Fruit fly (Drosophila melanogaster) whole organism, embryonic: ENCODE measurements around the gene Lrch.

Experiments used
- Atf6 ChIP-seq: fragments of 200-800 bp; sonication (Bioruptor generic); IDR thresholded peaks from 2 replicates; pipeline ENCODE4 v1.3.6; 2022; ENCODE audit warnings: missing biosample characterization, missing genetic modification characterization
- CG10267 ChIP-seq: fragments of 200-800 bp; sonication (Bioruptor generic); optimal IDR thresholded peaks from 2 replicates; lab custom pipeline; 2018; ENCODE audit warnings: missing biosample characterization, mild to moderate bottlenecking, missing genetic modification characterization, moderate library complexity
- CG11456 ChIP-seq: fragments of 200-800 bp; sonication (Bioruptor generic); IDR thresholded peaks from 3 replicates; pipeline ENCODE4 v1.3.6; 2022; ENCODE audit warnings: missing biosample characterization, missing genetic modification characterization
- CG1233 ChIP-seq: fragments of 200-800 bp; sonication (Bioruptor generic); optimal IDR thresholded peaks from 4 replicates; lab custom pipeline; 2018; ENCODE audit warnings: missing biosample characterization, mild to moderate bottlenecking, missing genetic modification characterization
- CG13424 ChIP-seq: fragments of 200-800 bp; sonication (Bioruptor generic); optimal IDR thresholded peaks from 2 replicates; lab custom pipeline; 2019; ENCODE audit warnings: missing biosample characterization, mild to moderate bottlenecking, missing genetic modification characterization, moderate library complexity
- CG14965 ChIP-seq: fragments of 200-800 bp; sonication (Bioruptor generic); optimal IDR thresholded peaks from 2 replicates; lab custom pipeline; 2016; ENCODE audit warnings: missing biosample characterization, missing genetic modification characterization, borderline replicate concordance
- CG3838 ChIP-seq: fragments of 200-800 bp; sonication (Bioruptor generic); optimal IDR thresholded peaks from 3 replicates; lab custom pipeline; 2016; ENCODE audit warnings: missing biosample characterization, missing genetic modification characterization
- CG42726 ChIP-seq: fragments of 200-800 bp; sonication (Bioruptor generic); IDR thresholded peaks from 2 replicates; pipeline ENCODE4 v1.3.6; 2022; ENCODE audit warnings: missing biosample characterization, missing genetic modification characterization; ENCODE audit not compliant: partially characterized antibody
- CG6272 ChIP-seq: fragments of 200-800 bp; sonication (Bioruptor generic); IDR thresholded peaks from 2 replicates; pipeline ENCODE4 v1.3.6; 2022; ENCODE audit warnings: missing biosample characterization, missing genetic modification characterization
- CG6854 ChIP-seq: fragments of 200-800 bp; sonication (Bioruptor generic); optimal IDR thresholded peaks from 3 replicates; lab custom pipeline; 2017; ENCODE audit warnings: missing biosample characterization, mild to moderate bottlenecking, missing genetic modification characterization
- CG8388 ChIP-seq: fragments of 200-800 bp; sonication (Bioruptor generic); optimal IDR thresholded peaks from 2 replicates; lab custom pipeline; 2019; ENCODE audit warnings: missing biosample characterization, mild to moderate bottlenecking, missing genetic modification characterization, moderate library complexity
- CG8944 ChIP-seq: fragments of 200-800 bp; sonication (Bioruptor generic); optimal IDR thresholded peaks from 3 replicates; lab custom pipeline; 2016; ENCODE audit warnings: missing biosample characterization, missing genetic modification characterization
- CG9876 ChIP-seq: fragments of 200-800 bp; sonication (Bioruptor generic); optimal IDR thresholded peaks from 2 replicates; lab custom pipeline; 2016; ENCODE audit warnings: missing biosample characterization, missing genetic modification characterization
- Chrac-16 ChIP-seq: fragments of 200-800 bp; sonication (Bioruptor generic); optimal IDR thresholded peaks from 3 replicates; lab custom pipeline; 2016; ENCODE audit warnings: missing biosample characterization, missing genetic modification characterization
- Dad ChIP-seq: fragments of 200-800 bp; sonication (Bioruptor generic); optimal IDR thresholded peaks from 3 replicates; lab custom pipeline; 2016; ENCODE audit warnings: missing biosample characterization, missing genetic modification characterization
- Dfd ChIP-seq, 2 experiments: fragments of >200 bp; optimal IDR thresholded peaks; 2 replicates each; lab custom pipeline; 2017; ENCODE audit warnings: missing biosample characterization in 2 of 2, missing genetic modification characterization in 2 of 2
- Dip3 ChIP-seq: fragments of 200-800 bp; sonication (Bioruptor generic); optimal IDR thresholded peaks from 3 replicates; lab custom pipeline; 2016; ENCODE audit warnings: missing biosample characterization, missing genetic modification characterization
- ERR ChIP-seq: fragments of 200-800 bp; sonication (Bioruptor generic); optimal IDR thresholded peaks from 2 replicates; lab custom pipeline; 2016; ENCODE audit warnings: missing biosample characterization, missing genetic modification characterization
- Ets97D ChIP-seq: fragments of 200-800 bp; sonication (Bioruptor generic); optimal IDR thresholded peaks from 3 replicates; lab custom pipeline; 2016; ENCODE audit warnings: missing biosample characterization, missing genetic modification characterization
- NFAT ChIP-seq: fragments of 200-800 bp; sonication (Bioruptor generic); IDR thresholded peaks from 2 replicates; pipeline ENCODE4 v1.3.6; 2022; ENCODE audit warnings: missing biosample characterization, missing genetic modification characterization
- Optix ChIP-seq: fragments of 200-800 bp; sonication (Bioruptor generic); IDR thresholded peaks from 3 replicates; pipeline ENCODE4 v1.3.6; 2022; ENCODE audit warnings: missing biosample characterization, missing genetic modification characterization
- Spps ChIP-seq: fragments of 200-800 bp; sonication (Bioruptor generic); optimal IDR thresholded peaks from 2 replicates; lab custom pipeline; 2018; ENCODE audit warnings: missing biosample characterization, mild to moderate bottlenecking, missing genetic modification characterization
- Tbp ChIP-seq: fragments of >200 bp; optimal IDR thresholded peaks from 2 replicates; lab custom pipeline; 2018; ENCODE audit warnings: missing biosample characterization, missing genetic modification characterization
- Xbp1 ChIP-seq: fragments of 200-800 bp; sonication (Bioruptor generic); optimal IDR thresholded peaks from 3 replicates; lab custom pipeline; 2016; ENCODE audit warnings: missing biosample characterization, mild to moderate bottlenecking, missing genetic modification characterization
- ap ChIP-seq: fragments of 200-800 bp; sonication (Bioruptor generic); IDR thresholded peaks from 2 replicates; pipeline ENCODE4 v1.3.6; 2022; ENCODE audit warnings: missing biosample characterization, missing genetic modification characterization
- cas ChIP-seq: fragments of 200-800 bp; sonication (Bioruptor generic); IDR thresholded peaks from 2 replicates; pipeline ENCODE4 v1.3.6; 2022; ENCODE audit warnings: missing biosample characterization, missing genetic modification characterization
- cato ChIP-seq: fragments of 200-800 bp; sonication (Bioruptor generic); optimal IDR thresholded peaks from 2 replicates; lab custom pipeline; 2016; ENCODE audit warnings: missing biosample characterization, missing genetic modification characterization, borderline replicate concordance
- chm ChIP-seq: fragments of 200-800 bp; sonication (Bioruptor generic); IDR thresholded peaks from 2 replicates; pipeline ENCODE4 v1.3.6; 2022; ENCODE audit warnings: missing biosample characterization, missing genetic modification characterization
- croc ChIP-seq: fragments of 200-800 bp; sonication (Bioruptor generic); conservative IDR thresholded peaks from 3 replicates; pipeline ENCODE4 v1.3.6; 2022; ENCODE audit warnings: missing biosample characterization, missing genetic modification characterization
- emc ChIP-seq: fragments of 200-800 bp; sonication (Bioruptor generic); optimal IDR thresholded peaks from 2 replicates; lab custom pipeline; 2016; ENCODE audit warnings: missing biosample characterization, missing genetic modification characterization
- eyg ChIP-seq: fragments of 200-800 bp; sonication (Bioruptor generic); optimal IDR thresholded peaks from 3 replicates; lab custom pipeline; 2016; ENCODE audit warnings: missing biosample characterization, missing genetic modification characterization
- gce ChIP-seq: fragments of 200-800 bp; sonication (Bioruptor generic); IDR thresholded peaks from 3 replicates; pipeline ENCODE4 v1.3.6; 2022; ENCODE audit warnings: missing biosample characterization, missing genetic modification characterization
- grau ChIP-seq: fragments of 200-800 bp; optimal IDR thresholded peaks from 3 replicates; lab custom pipeline; 2019; ENCODE audit warnings: missing biosample characterization, mild to moderate bottlenecking, missing genetic modification characterization, moderate library complexity
- gro ChIP-seq: fragments of 200-800 bp; sonication (Bioruptor generic); optimal IDR thresholded peaks from 2 replicates; lab custom pipeline; 2016; ENCODE audit warnings: missing biosample characterization, missing genetic modification characterization
- hbn ChIP-seq: fragments of 200-800 bp; sonication (Bioruptor generic); IDR thresholded peaks from 2 replicates; pipeline ENCODE4 v1.3.6; 2022; ENCODE audit warnings: missing biosample characterization, missing genetic modification characterization; ENCODE audit not compliant: partially characterized antibody
- ind ChIP-seq: fragments of 200-800 bp; sonication (Bioruptor generic); optimal IDR thresholded peaks from 3 replicates; lab custom pipeline; 2016; ENCODE audit warnings: missing biosample characterization, missing genetic modification characterization
- kay ChIP-seq: fragments of 200-800 bp; sonication (Bioruptor generic); optimal IDR thresholded peaks from 2 replicates; lab custom pipeline; 2016; ENCODE audit warnings: missing biosample characterization, missing genetic modification characterization
- klu ChIP-seq: fragments of 200-800 bp; sonication (Bioruptor generic); IDR thresholded peaks from 2 replicates; pipeline ENCODE4 v1.3.6; 2022; ENCODE audit warnings: missing biosample characterization, missing genetic modification characterization
- lmd ChIP-seq: fragments of 200-800 bp; sonication (Bioruptor generic); IDR thresholded peaks from 2 replicates; pipeline ENCODE4 v1.3.6; 2022; ENCODE audit warnings: missing biosample characterization, missing genetic modification characterization
- nerfin-1 ChIP-seq: fragments of 200-800 bp; sonication (Bioruptor generic); optimal IDR thresholded peaks from 3 replicates; lab custom pipeline; 2019; ENCODE audit warnings: missing biosample characterization, mild to moderate bottlenecking, missing genetic modification characterization, moderate library complexity
- pita ChIP-seq: fragments of 200-800 bp; sonication (Bioruptor generic); optimal IDR thresholded peaks from 2 replicates; lab custom pipeline; 2017; ENCODE audit warnings: missing biosample characterization, mild to moderate bottlenecking, missing genetic modification characterization
- rib ChIP-seq: fragments of 200-800 bp; sonication (Bioruptor generic); IDR thresholded peaks from 2 replicates; pipeline ENCODE4 v1.3.6; 2022; ENCODE audit warnings: missing biosample characterization, missing genetic modification characterization
- run ChIP-seq: fragments of 200-800 bp; sonication (Bioruptor generic); optimal IDR thresholded peaks from 3 replicates; lab custom pipeline; 2018; ENCODE audit warnings: missing biosample characterization, mild to moderate bottlenecking, missing genetic modification characterization
- scrt ChIP-seq: fragments of 200-800 bp; sonication (Bioruptor generic); optimal IDR thresholded peaks from 2 replicates; lab custom pipeline; 2018; ENCODE audit warnings: missing biosample characterization, mild to moderate bottlenecking, missing genetic modification characterization, moderate library complexity
- shn ChIP-seq: fragments of 200-800 bp; sonication (Bioruptor generic); optimal IDR thresholded peaks from 3 replicates; lab custom pipeline; 2016; ENCODE audit warnings: missing biosample characterization, missing genetic modification characterization
- sisA ChIP-seq: fragments of 200-800 bp; sonication (Bioruptor generic); IDR thresholded peaks from 2 replicates; pipeline ENCODE4 v1.3.6; 2022; ENCODE audit warnings: missing biosample characterization, missing genetic modification characterization
- sob ChIP-seq: fragments of 200-800 bp; sonication (Bioruptor generic); IDR thresholded peaks from 2 replicates; pipeline ENCODE4 v1.3.6; 2022; ENCODE audit warnings: missing biosample characterization, missing genetic modification characterization
- trem ChIP-seq: fragments of 200-800 bp; optimal IDR thresholded peaks from 3 replicates; lab custom pipeline; 2019; ENCODE audit warnings: missing biosample characterization, mild to moderate bottlenecking, missing genetic modification characterization, moderate library complexity
- tx ChIP-seq: fragments of 200-800 bp; sonication (Bioruptor generic); optimal IDR thresholded peaks from 2 replicates; lab custom pipeline; 2016; ENCODE audit warnings: missing biosample characterization, missing genetic modification characterization
- unc-4 ChIP-seq: fragments of 200-800 bp; sonication (Bioruptor generic); IDR thresholded peaks from 2 replicates; pipeline ENCODE4 v1.3.6; 2022; ENCODE audit warnings: missing biosample characterization, missing genetic modification characterization; ENCODE audit not compliant: partially characterized antibody
- wek ChIP-seq: fragments of 200-800 bp; sonication (Bioruptor generic); optimal IDR thresholded peaks from 3 replicates; lab custom pipeline; 2018; ENCODE audit warnings: missing biosample characterization, mild to moderate bottlenecking, missing genetic modification characterization, moderate library complexity

Gene Lrch

DNA sequence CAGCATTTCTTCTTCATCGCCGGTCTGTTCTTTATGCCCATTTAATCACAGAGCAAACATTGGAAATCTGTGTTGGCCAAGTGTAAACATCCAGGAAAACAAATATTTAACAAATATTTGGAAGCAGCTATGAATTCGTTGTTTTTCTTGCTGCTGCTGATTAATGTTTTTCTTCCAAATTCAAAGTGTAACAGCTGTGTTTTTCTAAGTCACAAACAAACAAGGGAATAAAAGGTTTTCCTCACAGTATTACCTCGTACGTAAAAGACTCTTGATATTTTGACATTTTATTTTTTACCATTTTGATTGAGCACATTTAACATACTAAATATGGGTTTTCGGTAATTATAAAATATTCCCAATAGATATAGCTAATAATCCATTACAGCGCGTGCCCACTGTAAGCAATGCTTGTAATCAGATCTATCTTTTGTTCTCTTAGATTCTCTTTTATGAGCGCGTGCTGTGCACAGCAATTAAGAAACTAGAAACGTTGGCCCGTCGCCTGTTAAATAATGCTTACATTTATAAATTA, 5.1 kb downstream of the Lrch start (continued):
- TF ChIP-seq ERR (GFP tag; lab: Kevin White, UChicago): peak; percentile 96
- TF ChIP-seq Tbp: no peak
- peak; percentile 97 for TF ChIP-seq Dad
- peak; percentile 99 for TF ChIP-seq grau (tag; lab: Kevin White, UChicago)
- peak; percentile 98 for TF ChIP-seq eyg
- no peak for TF ChIP-seq CG42726
- peak; percentile 88 for TF ChIP-seq CG3838 (GFP tag; lab: Kevin White, UChicago)
- peak; percentile 90 for TF ChIP-seq run (tag; lab: Kevin White, UChicago)
- peak; percentile 94 for TF ChIP-seq sob (GFP tag; lab: Robert Waterston, UW)
- peak; percentile 87 for TF ChIP-seq CG6272 (GFP tag; lab: Robert Waterston, UW)
- peak; percentile 97 for TF ChIP-seq wek
- peak; percentile 90 for TF ChIP-seq trem
- TF ChIP-seq CG9876: peak; percentile 82
- peak; percentile 87 for TF ChIP-seq croc (GFP tag; lab: Robert Waterston, UW)
- TF ChIP-seq hbn: no peak
- peak; percentile 93 for TF ChIP-seq sisA
- peak; percentile 97 for TF ChIP-seq gro (GFP tag; lab: Kevin White, UChicago)
- peak; percentile 83 for TF ChIP-seq Dip3 (GFP tag; lab: Kevin White, UChicago)
- TF ChIP-seq cas (GFP tag; lab: Robert Waterston, UW): peak; percentile 76
- TF ChIP-seq chm (GFP tag; lab: Robert Waterston, UW): peak; percentile 96; the same call in 1 of the 2 replicates
- peak; percentile 87 for TF ChIP-seq CG10267
- TF ChIP-seq ind (GFP tag; lab: Kevin White, UChicago): peak; percentile 91
- TF ChIP-seq kay (GFP tag; lab: Kevin White, UChicago): peak; percentile 98
- TF ChIP-seq emc (GFP tag; lab: Kevin White, UChicago): peak; percentile 86
- peak; percentile 92 for TF ChIP-seq CG8388 (GFP tag; lab: Kevin White, UChicago)
- peak; percentile 95 for TF ChIP-seq CG6854
- peak; percentile 90 for TF ChIP-seq CG11456 (GFP tag; lab: Robert Waterston, UW)
- peak; percentile 95 for TF ChIP-seq CG14965
- TF ChIP-seq cato (GFP tag; lab: Kevin White, UChicago): peak; percentile 85
- peak; percentile 99 for TF ChIP-seq CG1233
- peak; percentile 96 for TF ChIP-seq CG13424 (tag; lab: Kevin White, UChicago)
- peak; percentile 93 for TF ChIP-seq Xbp1 (GFP tag; lab: Kevin White, UChicago)
- peak; percentile 90 for TF ChIP-seq scrt
- peak; percentile 96 for TF ChIP-seq Spps (tag; lab: Kevin White, UChicago)
- peak; percentile 89 for TF ChIP-seq ap
- no peak for TF ChIP-seq unc-4 (GFP tag; lab: Robert Waterston, UW)
- TF ChIP-seq Ets97D (GFP tag; lab: Kevin White, UChicago): peak; percentile 90
- TF ChIP-seq tx (GFP tag; lab: Kevin White, UChicago): peak; percentile 91
- peak; percentile 95 for TF ChIP-seq Chrac-16 (GFP tag; lab: Kevin White, UChicago)
- peak; percentile 95 for TF ChIP-seq Atf6
- TF ChIP-seq shn (GFP tag; lab: Kevin White, UChicago): peak; percentile 89
- TF ChIP-seq Dfd (GFP tag; optimal IDR thresholded peaks at IDR 0.05; lab: Kevin White, UChicago): no peak
- TF ChIP-seq klu: peak; percentile 85
- TF ChIP-seq gce (GFP tag; lab: Robert Waterston, UW): peak; percentile 93
- TF ChIP-seq rib: peak; percentile 90
- TF ChIP-seq Optix (GFP tag; lab: Robert Waterston, UW): peak; percentile 67; the same call in 1 of the 3 replicates
- TF ChIP-seq lmd (GFP tag; lab: Robert Waterston, UW): peak; percentile 93
- peak; percentile 97 for TF ChIP-seq nerfin-1 (tag; lab: Kevin White, UChicago)
- TF ChIP-seq pita (GFP tag; lab: Kevin White, UChicago): no peak
- peak; percentile 87 for TF ChIP-seq NFAT
- TF ChIP-seq CG8944 (GFP tag; lab: Kevin White, UChicago): peak; percentile 90
